Worm (Caenorhabditis elegans): Measurements from ENCODE around the gene srh-271.

- no peak for TF ChIP-seq madf-3 (GFP tag; IDR thresholded peaks at IDR 0.05)
- no peak for TF ChIP-seq Y79H2A.3 (GFP tag; conservative IDR thresholded peaks at IDR 0.05)
- no peak for TF ChIP-seq C06A6.2 (GFP tag; conservative IDR thresholded peaks at IDR 0.05)
- TF ChIP-seq mxl-1 (tag; optimal IDR thresholded peaks at IDR 0.05), result no peak
- no peak for TF ChIP-seq unc-130 (GFP tag; optimal IDR thresholded peaks at IDR 0.05)
- no peak for TF ChIP-seq chd-7 (tag; optimal IDR thresholded peaks at IDR 0.05)
- no peak for TF ChIP-seq snpc-4 (GFP tag; optimal IDR thresholded peaks at IDR 0.05)
- TF ChIP-seq snpc-4 (tag; optimal IDR thresholded peaks at IDR 0.05), result no peak
- no peak for TF ChIP-seq lag-1 (GFP tag; IDR thresholded peaks at IDR 0.05)
Measured at ce11 chrV:2580598-2580997, 41.2 kb downstream of the srh-271 start, which contains the start of gene C29G2.3.
